Worm (Caenorhabditis elegans): ENCODE measurements around the gene C23F12.3.

C23F12.3 gene

ce11 chrX:9411675-9412074 lies 20.2 kb downstream of the C23F12.3 start:
- no peak for TF ChIP-seq ztf-6 (GFP tag; IDR thresholded peaks at IDR 0.05)
- TF ChIP-seq Y53G8AR.9 (GFP tag; conservative IDR thresholded peaks at IDR 0.05): no peak
- TF ChIP-seq Y79H2A.3 (GFP tag; conservative IDR thresholded peaks at IDR 0.05): no peak
- no peak for TF ChIP-seq mcd-1 (GFP tag; IDR thresholded peaks at IDR 0.05)
- TF ChIP-seq F10E7.11 (tag; optimal IDR thresholded peaks at IDR 0.05): no peak
- no peak for TF ChIP-seq nfya-1 (tag; optimal IDR thresholded peaks at IDR 0.05; ENCODE audit: borderline replicate concordance, insufficient read depth)
- TF ChIP-seq snpc-3.4 (tag; optimal IDR thresholded peaks at IDR 0.05): no peak
- no peak for TF ChIP-seq attf-6 (GFP tag; IDR thresholded peaks at IDR 0.05)
- TF ChIP-seq hlh-26 (GFP tag; conservative IDR thresholded peaks at IDR 0.05): no peak
- no peak for TF ChIP-seq him-1 (tag; optimal IDR thresholded peaks at IDR 0.05)
- TF ChIP-seq F33H1.4 (GFP tag; IDR thresholded peaks at IDR 0.05): no peak
- TF ChIP-seq mel-28 (tag; optimal IDR thresholded peaks at IDR 0.05; ENCODE audit: borderline replicate concordance): no peak
- no peak for TF ChIP-seq F49E8.2 (tag; optimal IDR thresholded peaks at IDR 0.05; ENCODE audit: insufficient read depth)
- TF ChIP-seq ztf-22 (GFP tag; optimal IDR thresholded peaks at IDR 0.05): no peak
- no peak for TF ChIP-seq K11D2.4 (GFP tag; IDR thresholded peaks at IDR 0.05)
- no peak for TF ChIP-seq tlf-1 (GFP tag; optimal IDR thresholded peaks at IDR 0.05)
- TF ChIP-seq nhr-179 (tag; optimal IDR thresholded peaks at IDR 0.05): no peak

DNA sequence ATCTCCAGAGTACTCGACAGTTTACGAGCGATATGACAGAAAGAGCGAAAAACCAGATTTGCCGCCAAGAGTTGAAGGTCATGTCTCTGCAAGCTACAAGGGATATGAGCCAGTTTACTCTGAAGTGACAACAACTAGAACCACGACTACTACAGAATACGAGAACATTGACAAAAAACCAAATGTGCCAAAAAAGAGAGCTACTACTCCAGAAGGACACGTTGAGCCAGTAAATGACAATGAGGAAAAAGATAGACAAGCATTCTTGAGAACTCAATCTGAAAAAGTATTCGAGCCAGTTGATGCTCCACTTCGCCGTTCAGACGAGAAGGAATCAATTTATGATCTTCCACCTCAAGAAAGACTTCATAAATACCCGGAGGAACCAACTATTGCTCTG lies 25.9 kb downstream of the C23F12.3 start:
- no peak for TF ChIP-seq pha-4 (tag; optimal IDR thresholded peaks at IDR 0.05)
- TF ChIP-seq snpc-3.4 (tag; optimal IDR thresholded peaks at IDR 0.05): no peak

DNA sequence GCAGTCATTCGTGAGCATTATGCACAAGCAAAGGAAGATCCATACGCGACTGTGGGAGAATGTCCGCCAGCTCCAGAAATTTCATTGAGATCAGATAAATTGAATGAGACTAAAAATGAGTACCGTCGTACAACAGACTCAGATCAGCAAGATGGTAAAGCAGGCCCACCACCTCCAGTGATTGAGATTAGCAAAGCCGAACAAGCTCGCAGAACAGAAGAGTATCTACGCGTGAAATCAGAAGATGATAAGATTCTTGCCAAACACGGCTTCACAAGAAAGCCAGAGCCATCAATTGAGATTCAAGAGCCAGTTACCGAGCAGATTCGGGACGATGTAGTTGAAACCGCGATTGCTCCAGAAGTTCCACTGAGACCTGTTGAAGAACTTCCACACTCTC lies 26.5 kb downstream of the C23F12.3 start:
- TF ChIP-seq B0019.2 (GFP tag; conservative IDR thresholded peaks at IDR 0.05) (no peak), fkh-3 (tag; optimal IDR thresholded peaks at IDR 0.05) (no peak), atf-7 (tag; optimal IDR thresholded peaks at IDR 0.05) (no peak), nfyb-1 (GFP tag; IDR thresholded peaks at IDR 0.05) (no peak)

DNA sequence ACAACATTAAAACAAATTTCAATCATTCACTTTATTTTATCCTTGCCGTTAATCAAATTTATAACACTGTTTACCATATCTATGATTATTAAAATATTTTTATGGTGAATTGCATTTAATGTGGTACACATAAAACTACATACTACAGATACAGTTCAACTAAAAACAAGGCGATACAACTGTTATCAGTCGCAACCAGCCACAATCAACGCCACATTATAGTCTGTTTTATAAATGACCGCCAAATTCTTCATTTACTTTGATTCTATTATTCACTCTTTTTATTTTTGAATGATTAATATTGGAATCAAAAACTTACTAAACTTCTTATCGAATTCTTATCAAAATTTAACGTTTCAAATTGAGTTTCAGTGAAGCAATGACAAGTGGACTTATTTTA lies 36.6 kb downstream of the C23F12.3 start, which contains the start of gene B0272.4:
TSS of gene B0272.4 (plus strand) at position 373 of the 400 bp plus-strand sequence.
- no peak for TF ChIP-seq lag-1 (GFP tag; IDR thresholded peaks at IDR 0.05)
- TF ChIP-seq sptf-2 (GFP tag; optimal IDR thresholded peaks at IDR 0.05): no peak
- no peak for TF ChIP-seq attf-3 (GFP tag; conservative IDR thresholded peaks at IDR 0.05)
- TF ChIP-seq nhr-80 (tag; optimal IDR thresholded peaks at IDR 0.05): peak; percentile 60
- TF ChIP-seq unc-130 (GFP tag; optimal IDR thresholded peaks at IDR 0.05): no peak
- no peak for TF ChIP-seq lin-54 (GFP tag; optimal IDR thresholded peaks at IDR 0.05)

- TF ChIP-seq Y67H2A.10 (GFP tag; conservative IDR thresholded peaks at IDR 0.05) (no peak), F55B11.4 (tag; optimal IDR thresholded peaks at IDR 0.05; ENCODE audit: borderline replicate concordance, insufficient read depth) (no peak), repo-1 (tag; optimal IDR thresholded peaks at IDR 0.05) (no peak), tbp1 (GFP tag; optimal IDR thresholded peaks at IDR 0.05) (no peak), ets-4 (GFP tag; optimal IDR thresholded peaks at IDR 0.05) (no peak), ceh-27 (GFP tag; optimal IDR thresholded peaks at IDR 0.05) (no peak), let-607 (tag; optimal IDR thresholded peaks at IDR 0.05) (peak in 1 of 2 experiments; percentile 69), athp-1 (tag; optimal IDR thresholded peaks at IDR 0.05) (no peak), cebp-1 (GFP tag; IDR thresholded peaks at IDR 0.05) (no peak), cebp-1 (tag; optimal IDR thresholded peaks at IDR 0.05) (peak; percentile 73), K11D2.4 (GFP tag; IDR thresholded peaks at IDR 0.05) (no peak), zfh-2 (GFP tag; conservative IDR thresholded peaks at IDR 0.05) (0 out of 2 replicates have a peak, but pooled peaks have one; percentile 32), hlh-12 (tag; optimal IDR thresholded peaks at IDR 0.05) (no peak), zim-3 (tag; optimal IDR thresholded peaks at IDR 0.05) (no peak), bed-1 (GFP tag; IDR thresholded peaks at IDR 0.05) (no peak), ceh-79 (tag; optimal IDR thresholded peaks at IDR 0.05) (no peak), snpc-3.4 (tag; optimal IDR thresholded peaks at IDR 0.05) (no peak)
Observed at ce11 chrX:9431002-9431482, 39.6 kb downstream of the C23F12.3 start, which contains the start of gene B0272.3. Gene B0272.3 (plus strand): TSS chrX:9431432.

All from whole organism, young adult.